Fruit fly (Drosophila melanogaster): Measurements from ENCODE around the gene CG5078.
A peak's percentile ranks its signal among the peaks of the same experiment; 100 is the strongest.

CG5078 gene

dm6 chr3L:20518805-20519503 lies 13.1 kb downstream of the CG5078 start, which contains the start of gene BNIP3 (continued):
- TF ChIP-seq CG34376 (GFP tag; optimal IDR thresholded peaks at IDR 0.05): peak; percentile 59
- TF ChIP-seq Aef1 (GFP tag; IDR thresholded peaks at IDR 0.05): peak; percentile 23; the same call in 1 of the 3 replicates
- TF ChIP-seq CG3847 (GFP tag; IDR thresholded peaks at IDR 0.05): peak; percentile 35; the same call in 1 of the 2 replicates
- TF ChIP-seq CG6813 (GFP tag; optimal IDR thresholded peaks at IDR 0.05): no peak
- TF ChIP-seq zfh2 (GFP tag; optimal IDR thresholded peaks at IDR 0.05): no peak
- peak; percentile 53 for TF ChIP-seq CG12659 (GFP tag; optimal IDR thresholded peaks at IDR 0.05)
- TF ChIP-seq eve (GFP tag; optimal IDR thresholded peaks at IDR 0.05): peak in 1 of 2 experiments; percentile 68
- TF ChIP-seq NK7.1 (GFP tag; optimal IDR thresholded peaks at IDR 0.05): no peak
- TF ChIP-seq kni (GFP tag; optimal IDR thresholded peaks at IDR 0.05): peak; percentile 5
- TF ChIP-seq aop (GFP tag; IDR thresholded peaks at IDR 0.05): no peak
- no peak for TF ChIP-seq CG9215 (GFP tag; IDR thresholded peaks at IDR 0.05)
- TF ChIP-seq Tbp (GFP tag; optimal IDR thresholded peaks at IDR 0.05): no peak
- TF ChIP-seq Nf-YA (GFP tag; IDR thresholded peaks at IDR 0.05): no peak
- TF ChIP-seq Eip74EF (GFP tag; optimal IDR thresholded peaks at IDR 0.05): peak in 1 of 2 experiments; percentile 21
- no peak for TF ChIP-seq ac (GFP tag; optimal IDR thresholded peaks at IDR 0.05)
- peak; percentile 72 for TF ChIP-seq CG4360 (GFP tag; IDR thresholded peaks at IDR 0.05)
- peak; percentile 57 for TF ChIP-seq Nf-YC (tag; optimal IDR thresholded peaks at IDR 0.05)
- no peak for TF ChIP-seq NC2β (GFP tag; optimal IDR thresholded peaks at IDR 0.05)
- TF ChIP-seq CG14441 (GFP tag; IDR thresholded peaks at IDR 0.05): no peak
- peak; percentile 69 for TF ChIP-seq sqz (GFP tag; optimal IDR thresholded peaks at IDR 0.05)
- TF ChIP-seq pnt (GFP tag; optimal IDR thresholded peaks at IDR 0.05): no peak
- TF ChIP-seq Dp (GFP tag; optimal IDR thresholded peaks at IDR 0.05): peak; percentile 78
- TF ChIP-seq CG3065 (GFP tag; optimal IDR thresholded peaks at IDR 0.05): no peak
- TF ChIP-seq HLH3B (GFP tag; IDR thresholded peaks at IDR 0.05): no peak
- TF ChIP-seq nom (GFP tag; optimal IDR thresholded peaks at IDR 0.05): peak; percentile 20
- TF ChIP-seq CG10543 (GFP tag; optimal IDR thresholded peaks at IDR 0.05): peak; percentile 68
- no peak for TF ChIP-seq CG9609 (GFP tag; optimal IDR thresholded peaks at IDR 0.05)
- TF ChIP-seq Awh (GFP tag; IDR thresholded peaks at IDR 0.05): no peak
- TF ChIP-seq CG2129 (GFP tag; IDR thresholded peaks at IDR 0.05; ENCODE audit: partially characterized antibody): no peak
- no peak for TF ChIP-seq grau (tag; optimal IDR thresholded peaks at IDR 0.05)
- TF ChIP-seq chinmo (GFP tag; IDR thresholded peaks at IDR 0.05; ENCODE audit: partially characterized antibody): peak; percentile 85; the same call in 2 of the 4 replicates
- no peak for TF ChIP-seq CG16815 (GFP tag; optimal IDR thresholded peaks at IDR 0.05)
- TF ChIP-seq CG16779 (GFP tag; IDR thresholded peaks at IDR 0.05): no peak
- peak; percentile 42 for TF ChIP-seq Sry-β (GFP tag; optimal IDR thresholded peaks at IDR 0.05)
- peak; percentile 58 for TF ChIP-seq bbx (GFP tag; IDR thresholded peaks at IDR 0.05; ENCODE audit: partially characterized antibody)
- TF ChIP-seq Drgx (GFP tag; IDR thresholded peaks at IDR 0.05): 0 out of 2 replicates have a peak, but pooled peaks have one; percentile 2
- TF ChIP-seq CG12299 (tag; optimal IDR thresholded peaks at IDR 0.05): peak; percentile 8
- TF ChIP-seq CG6791 (GFP tag; IDR thresholded peaks at IDR 0.05; ENCODE audit: partially characterized antibody): no peak
- peak; percentile 6; the same call in 1 of the 2 replicates for TF ChIP-seq CG1024 (GFP tag; IDR thresholded peaks at IDR 0.05)
- TF ChIP-seq Med (GFP tag): peak; percentile 51
- peak; percentile 20 for TF ChIP-seq CG17359 (tag; optimal IDR thresholded peaks at IDR 0.05)
- peak; percentile 3 for TF ChIP-seq wek (GFP tag; optimal IDR thresholded peaks at IDR 0.05)
- TF ChIP-seq Hmr (GFP tag; optimal IDR thresholded peaks at IDR 0.05): peak; percentile 24
- TF ChIP-seq kay (GFP tag; optimal IDR thresholded peaks at IDR 0.05): no peak
- TF ChIP-seq esg (GFP tag; conservative IDR thresholded peaks at IDR 0.05): no peak
- peak; percentile 34 for TF ChIP-seq hkb (optimal IDR thresholded peaks at IDR 0.05)
- TF ChIP-seq hkb (GFP tag; IDR thresholded peaks at IDR 0.05): no peak
- no peak for TF ChIP-seq insv (GFP tag; optimal IDR thresholded peaks at IDR 0.05)
- TF ChIP-seq CG11247 (GFP tag; IDR thresholded peaks at IDR 0.05): no peak
